Worm (Caenorhabditis elegans) whole organism, mixed stage, embryonic: ENCODE data around the gene top-3.

ENCODE experiments used
- ceh-43 ChIP-seq: fragments of 200-800 bp; sonication (Bioruptor generic); optimal IDR thresholded peaks from 2 replicates; lab custom pipeline; 2018; ENCODE audit warnings: mild to moderate bottlenecking, missing genetic modification characterization, moderate library complexity, missing compliant biosample characterization
- elt-3 ChIP-seq: fragments of 150-350 bp; optimal IDR thresholded peaks from 2 replicates; lab custom pipeline; 2014; ENCODE audit warnings: missing biosample characterization, missing genetic modification characterization
- lin-13 ChIP-seq: fragments of 150-350 bp; optimal IDR thresholded peaks from 2 replicates; lab custom pipeline; 2014; ENCODE audit warnings: missing biosample characterization, missing genetic modification characterization
- mab-5 ChIP-seq: fragments of 150-350 bp; optimal IDR thresholded peaks from 2 replicates; lab custom pipeline; 2014; ENCODE audit warnings: missing biosample characterization, missing genetic modification characterization
- nhr-28 ChIP-seq: fragments of 150-350 bp; optimal IDR thresholded peaks from 2 replicates; lab custom pipeline; 2014; ENCODE audit warnings: missing biosample characterization, missing genetic modification characterization
- nhr-76 ChIP-seq: sonication (generic microtip); optimal IDR thresholded peaks from 2 replicates; lab custom pipeline; 2017; ENCODE audit warnings: missing biosample characterization, missing genetic modification characterization
- pha-4 ChIP-seq: fragments of 150-350 bp; optimal IDR thresholded peaks from 2 replicates; lab custom pipeline; 2018; ENCODE audit warnings: missing biosample characterization, missing genetic modification reagents, missing genetic modification characterization
- sem-2 ChIP-seq: fragments of 200-800 bp; sonication (Bioruptor generic); optimal IDR thresholded peaks from 2 replicates; lab custom pipeline; 2018; ENCODE audit warnings: mild to moderate bottlenecking, missing genetic modification characterization, missing compliant biosample characterization
- snpc-4 ChIP-seq: fragments of 150-350 bp; optimal IDR thresholded peaks from 2 replicates; lab custom pipeline; 2014; ENCODE audit warnings: missing biosample characterization, missing genetic modification characterization

DNA sequence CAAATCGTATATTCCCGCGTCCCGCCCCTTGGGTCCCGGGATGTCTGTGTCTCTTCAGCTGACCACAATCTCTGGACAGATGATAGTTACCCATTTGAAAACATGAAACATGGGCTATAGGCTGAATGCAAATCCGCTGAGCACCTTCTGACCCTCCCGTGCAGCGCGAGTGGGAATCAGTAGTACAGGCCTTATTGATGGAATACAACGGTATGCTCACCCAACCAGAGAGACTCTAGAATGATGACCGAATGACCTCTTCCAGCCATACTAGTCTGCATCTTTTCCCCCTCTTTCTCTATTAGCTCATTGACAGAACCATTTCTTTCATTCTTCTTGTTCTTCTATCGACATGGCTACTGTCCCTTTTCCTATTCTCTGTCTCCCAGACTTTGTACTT is 52.8 kb downstream of the top-3 start, which contains the start of gene sdz-33:
- TF ChIP-seq sem-2 (GFP tag; lab: Kevin White, UChicago), result no peak
- no peak for TF ChIP-seq mab-5 (tag; lab: Kevin White, UChicago)
- no peak for TF ChIP-seq ceh-43 (GFP tag; lab: Kevin White, UChicago)
- no peak for TF ChIP-seq nhr-28
- TF ChIP-seq snpc-4 (tag; lab: Kevin White, UChicago), result no peak
- no peak for TF ChIP-seq lin-13 (tag; lab: Kevin White, UChicago)
- no peak for TF ChIP-seq elt-3 (tag; lab: Kevin White, UChicago)
- TF ChIP-seq pha-4 (tag; lab: Kevin White, UChicago), result no peak
- no peak for TF ChIP-seq nhr-76
